Worm (Caenorhabditis elegans): ENCODE data around the gene inx-11.

The inx-11 gene

ce11 chrV:12531084-12531483 lies 44.0 kb downstream of the inx-11 start (continued):
- TF ChIP-seq dpl-1 (GFP tag; optimal IDR thresholded peaks at IDR 0.05) (no peak), fkh-10 (GFP tag; optimal IDR thresholded peaks at IDR 0.05) (no peak), ceh-8 (GFP tag; optimal IDR thresholded peaks at IDR 0.05) (no peak), zag-1 (tag; optimal IDR thresholded peaks at IDR 0.05) (no peak), aha-1 (tag; optimal IDR thresholded peaks at IDR 0.05) (no peak), lin-35 (GFP tag; optimal IDR thresholded peaks at IDR 0.05) (no peak), ceh-90 (tag; optimal IDR thresholded peaks at IDR 0.05) (no peak), ama-1 (optimal IDR thresholded peaks at IDR 0.05) (no peak), tbx-2 (tag; optimal IDR thresholded peaks at IDR 0.05) (no peak), alr-1 (tag; optimal IDR thresholded peaks at IDR 0.05; ENCODE audit: borderline replicate concordance) (no peak), C04F5.9 (tag; optimal IDR thresholded peaks at IDR 0.05) (no peak), elt-3 (tag; optimal IDR thresholded peaks at IDR 0.05) (no peak), nhr-28 (tag; optimal IDR thresholded peaks at IDR 0.05) (no peak), unc-98 (GFP tag; IDR thresholded peaks at IDR 0.05) (no peak), pax-3 (tag; optimal IDR thresholded peaks at IDR 0.05) (peak; percentile 14), ztf-11 (tag; optimal IDR thresholded peaks at IDR 0.05) (no peak), egl-27 (tag; optimal IDR thresholded peaks at IDR 0.05) (no peak), lin-15B (tag; optimal IDR thresholded peaks at IDR 0.05) (no peak), nhr-19 (GFP tag; conservative IDR thresholded peaks at IDR 0.05) (no peak), pqm-1 (tag; optimal IDR thresholded peaks at IDR 0.05) (no peak), nhr-84 (tag; optimal IDR thresholded peaks at IDR 0.05) (no peak), lin-14 (GFP tag; optimal IDR thresholded peaks at IDR 0.05) (peak; percentile 46), ces-1 (GFP tag; optimal IDR thresholded peaks at IDR 0.05) (no peak), snpc-4 (tag; optimal IDR thresholded peaks at IDR 0.05) (no peak), egl-13 (tag; optimal IDR thresholded peaks at IDR 0.05) (no peak), ceh-82 (tag; optimal IDR thresholded peaks at IDR 0.05) (no peak)

- TF ChIP-seq elt-2 (tag; optimal IDR thresholded peaks at IDR 0.05) (peak; percentile 57), unc-62 (GFP tag; optimal IDR thresholded peaks at IDR 0.05) (no peak), lin-14 (GFP tag; optimal IDR thresholded peaks at IDR 0.05) (no peak), nhr-28 (tag; optimal IDR thresholded peaks at IDR 0.05) (no peak), snu-23 (GFP tag; optimal IDR thresholded peaks at IDR 0.05) (no peak), ces-1 (GFP tag; optimal IDR thresholded peaks at IDR 0.05) (no peak), tlp-1 (tag; optimal IDR thresholded peaks at IDR 0.05) (no peak), C16A3.4 (tag; optimal IDR thresholded peaks at IDR 0.05) (no peak)
Observed at ce11 chrV:12532369-12532768, 45.3 kb downstream of the inx-11 start.

DNA sequence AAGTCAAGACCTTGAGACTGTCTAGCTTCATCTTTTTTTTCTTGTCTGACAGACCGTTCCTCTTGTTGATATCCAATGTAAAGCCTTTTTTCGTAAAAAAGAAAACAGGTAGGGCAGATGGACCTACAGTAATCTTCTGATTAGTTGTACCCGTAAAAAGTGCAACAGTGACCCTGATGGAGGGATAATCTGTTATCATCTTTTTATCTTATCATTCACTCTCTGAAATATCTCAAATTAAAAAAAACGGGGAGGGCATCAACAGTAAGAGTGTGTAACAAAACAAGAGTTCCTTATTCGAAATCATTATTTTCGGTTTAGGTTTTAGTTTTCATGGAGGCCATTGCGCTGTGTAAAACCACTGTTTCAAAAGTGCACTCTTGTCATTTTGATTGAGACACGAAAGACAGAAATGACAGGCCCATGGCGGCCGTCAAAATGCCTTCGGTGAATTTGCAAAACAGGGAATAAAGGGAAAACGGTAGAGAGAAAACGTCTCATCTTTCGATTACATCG lies 46.7 kb downstream of the inx-11 start:
- no peak for TF ChIP-seq Y116A8C.19 (tag; optimal IDR thresholded peaks at IDR 0.05; ENCODE audit: borderline replicate concordance)
- peak in 5 of 6 experiments; percentile 63 to 86 (median 80) for TF ChIP-seq elt-3 (tag; optimal IDR thresholded peaks at IDR 0.05)
- no peak for TF ChIP-seq lsy-2 (tag; optimal IDR thresholded peaks at IDR 0.05)
- peak; percentile 7 for TF ChIP-seq rnt-1 (tag; optimal IDR thresholded peaks at IDR 0.05)
- no peak for TF ChIP-seq snu-23 (GFP tag; optimal IDR thresholded peaks at IDR 0.05)
- TF ChIP-seq blmp-1 (tag; optimal IDR thresholded peaks at IDR 0.05) = peak; percentile 92
- TF ChIP-seq lin-14 (GFP tag; optimal IDR thresholded peaks at IDR 0.05) = peak; percentile 49
- no peak for TF ChIP-seq zag-1 (tag; optimal IDR thresholded peaks at IDR 0.05)
- TF ChIP-seq lin-35 (GFP tag; optimal IDR thresholded peaks at IDR 0.05) = no peak
- no peak for TF ChIP-seq unc-98 (GFP tag; IDR thresholded peaks at IDR 0.05)
- TF ChIP-seq ztf-11 (tag; optimal IDR thresholded peaks at IDR 0.05) = no peak
- no peak for TF ChIP-seq nhr-90 (tag; optimal IDR thresholded peaks at IDR 0.05; ENCODE audit: poor library complexity)
- no peak for TF ChIP-seq efl-1 (optimal IDR thresholded peaks at IDR 0.05)
- TF ChIP-seq efl-1 (GFP tag; optimal IDR thresholded peaks at IDR 0.05 in 1 of 2) = peak in 1 of 2 experiments; percentile 22
- TF ChIP-seq nhr-85 (tag) = peak; percentile 75
- TF ChIP-seq nhr-20 (tag; optimal IDR thresholded peaks at IDR 0.05) = peak; percentile 23

Measured in whole organism, L1 larva.